Worm (Caenorhabditis elegans) whole organism, L1 larva: ENCODE results near the gene C45G9.10.

Experiments used
- C16A3.4 ChIP-seq: fragments of 150-350 bp; optimal IDR thresholded peaks from 2 replicates; lab custom pipeline; 2014; ENCODE audit warnings: missing biosample characterization, missing genetic modification characterization
- C34B4.2 ChIP-seq: sonication (generic microtip); optimal IDR thresholded peaks from 2 replicates; lab custom pipeline; 2017; ENCODE audit warnings: mild to moderate bottlenecking, missing genetic modification characterization, missing compliant biosample characterization
- F16B12.6 ChIP-seq: fragments of 150-350 bp; optimal IDR thresholded peaks from 2 replicates; lab custom pipeline; 2014; ENCODE audit warnings: missing biosample characterization, missing genetic modification characterization
- aha-1 ChIP-seq: fragments of 150-350 bp; optimal IDR thresholded peaks from 2 replicates; lab custom pipeline; 2014; ENCODE audit warnings: missing biosample characterization, missing genetic modification characterization
- aly-2 ChIP-seq: fragments of 150-350 bp; optimal IDR thresholded peaks from 2 replicates; lab custom pipeline; 2014; ENCODE audit warnings: missing biosample characterization, missing genetic modification characterization
- ceh-63 ChIP-seq: fragments of 200-800 bp; sonication (Bioruptor generic); optimal IDR thresholded peaks from 2 replicates; lab custom pipeline; 2018; ENCODE audit warnings: mild to moderate bottlenecking, missing genetic modification characterization, missing compliant biosample characterization
- ceh-88 ChIP-seq: fragments of 200-800 bp; sonication (Bioruptor generic); IDR thresholded peaks from 2 replicates; pipeline ENCODE4 v1.3.6; 2022; ENCODE audit warnings: missing genetic modification characterization, missing compliant biosample characterization
- ceh-90 ChIP-seq: sonication (generic microtip); optimal IDR thresholded peaks from 2 replicates; lab custom pipeline; 2016; ENCODE audit warnings: missing genetic modification characterization, missing compliant biosample characterization
- dsc-1 ChIP-seq: sonication (generic microtip); optimal IDR thresholded peaks from 2 replicates; lab custom pipeline; 2016; ENCODE audit warnings: mild to moderate bottlenecking, missing genetic modification characterization, missing compliant biosample characterization
- efl-1 ChIP-seq, 4 experiments: fragments of 150-350 bp; optimal IDR thresholded peaks in 3 of 4; peaks in 1 of 4; 1 replicate in 1 of 4; 2 replicates in 3 of 4; lab custom pipeline; 2014; ENCODE audit warnings: missing biosample characterization in 2 of 4, missing genetic modification characterization in 2 of 4, missing genetic modification reagents in 2 of 4
- egl-13 ChIP-seq: sonication (generic microtip); optimal IDR thresholded peaks from 2 replicates; lab custom pipeline; 2016; ENCODE audit warnings: missing genotype, missing genetic modification reagents, missing genetic modification characterization, missing compliant biosample characterization
- egl-27 ChIP-seq, 2 experiments: fragments of 150-350 bp in 1 of 2; sonication (generic microtip); optimal IDR thresholded peaks; 3 replicates each; lab custom pipeline; 2017 to 2018; ENCODE audit warnings: missing biosample characterization in 2 of 2, missing genetic modification characterization in 2 of 2, missing genetic modification reagents in 2 of 2
- elt-2 ChIP-seq: sonication (generic microtip); optimal IDR thresholded peaks from 2 replicates; lab custom pipeline; 2016; ENCODE audit warnings: missing genetic modification characterization, mild to moderate bottlenecking, inconsistent platforms, missing compliant biosample characterization, missing genetic modification reagents
- elt-3 ChIP-seq, 6 experiments: fragments of 150-350 bp in 1 of 6; sonication (generic microtip); optimal IDR thresholded peaks; 2 replicates each; lab custom pipeline; 2017 to 2018; ENCODE audit warnings: missing biosample characterization in 6 of 6, missing genetic modification characterization in 6 of 6, inconsistent platforms in 1 of 6
- ets-5 ChIP-seq: fragments of 200-800 bp; sonication (Bioruptor generic); IDR thresholded peaks from 2 replicates; pipeline ENCODE4 v1.3.6; 2022; ENCODE audit warnings: missing genetic modification characterization, missing compliant biosample characterization
- fkh-10 ChIP-seq: sonication (generic microtip); optimal IDR thresholded peaks from 2 replicates; lab custom pipeline; 2017; ENCODE audit warnings: missing biosample characterization, missing genetic modification reagents, missing genetic modification characterization
- fkh-8 ChIP-seq: sonication (generic microtip); optimal IDR thresholded peaks from 2 replicates; lab custom pipeline; 2016; ENCODE audit warnings: mild to moderate bottlenecking, missing genetic modification characterization, missing compliant biosample characterization
- grh-1 ChIP-seq: fragments of 200-800 bp; sonication (Bioruptor generic); IDR thresholded peaks from 2 replicates; pipeline ENCODE4 v1.3.6; 2022; ENCODE audit warnings: missing genetic modification reagents, missing genetic modification characterization, missing compliant biosample characterization
- hlh-4 ChIP-seq: sonication (generic microtip); optimal IDR thresholded peaks from 2 replicates; lab custom pipeline; 2016; ENCODE audit warnings: mild to moderate bottlenecking, missing genetic modification characterization, missing compliant biosample characterization
- hpl-2 ChIP-seq: fragments of 150-350 bp; optimal IDR thresholded peaks from 2 replicates; lab custom pipeline; 2014; ENCODE audit warnings: missing biosample characterization, missing genetic modification reagents, missing genetic modification characterization
- irx-1 ChIP-seq: sonication (generic microtip); optimal IDR thresholded peaks from 2 replicates; lab custom pipeline; 2016; ENCODE audit warnings: missing genetic modification characterization, missing compliant biosample characterization
- isw-1 ChIP-seq: fragments of 200-800 bp; sonication (Bioruptor generic); IDR thresholded peaks from 2 replicates; pipeline ENCODE4 v1.3.6; 2022; ENCODE audit warnings: missing genetic modification characterization, missing compliant biosample characterization
- jun-1 ChIP-seq: fragments of 150-350 bp; optimal IDR thresholded peaks from 2 replicates; lab custom pipeline; 2014; ENCODE audit warnings: missing biosample characterization, missing genetic modification reagents, missing genetic modification characterization
- lin-13 ChIP-seq: fragments of 150-350 bp; optimal IDR thresholded peaks from 2 replicates; lab custom pipeline; 2014; ENCODE audit warnings: missing biosample characterization, missing genetic modification reagents, missing genetic modification characterization
- lin-15B ChIP-seq: fragments of 150-350 bp; sonication (generic microtip); optimal IDR thresholded peaks from 3 replicates; lab custom pipeline; 2014; ENCODE audit warnings: missing biosample characterization, missing genetic modification characterization
- lin-39 ChIP-seq: fragments of 150-350 bp; optimal IDR thresholded peaks from 2 replicates; lab custom pipeline; 2014; ENCODE audit warnings: missing biosample characterization, missing genetic modification reagents, missing genetic modification characterization
- lsy-2 ChIP-seq, 2 experiments: fragments of 150-350 bp; optimal IDR thresholded peaks; 2 replicates each; lab custom pipeline; 2014; ENCODE audit warnings: missing biosample characterization in 2 of 2, missing genetic modification characterization in 2 of 2
- mab-9 ChIP-seq: fragments of 200-800 bp; sonication (Bioruptor generic); IDR thresholded peaks from 2 replicates; pipeline ENCODE4 v1.3.6; 2022; ENCODE audit warnings: missing genetic modification reagents, missing genetic modification characterization, missing compliant biosample characterization
- mdl-1 ChIP-seq, 2 experiments: fragments of 150-350 bp; optimal IDR thresholded peaks; 2 replicates each; lab custom pipeline; 2014 to 2017; ENCODE audit warnings: missing biosample characterization in 2 of 2, missing genetic modification characterization in 2 of 2, inconsistent platforms in 1 of 2
- mef-2 ChIP-seq: fragments of 150-350 bp; optimal IDR thresholded peaks from 2 replicates; lab custom pipeline; 2014; ENCODE audit warnings: missing biosample characterization, missing genetic modification characterization
- mep-1 ChIP-seq: fragments of 150-350 bp; optimal IDR thresholded peaks from 2 replicates; lab custom pipeline; 2014; ENCODE audit warnings: missing biosample characterization, missing genetic modification characterization
- nhr-20 ChIP-seq: sonication (generic microtip); optimal IDR thresholded peaks from 2 replicates; lab custom pipeline; 2016; ENCODE audit warnings: mild to moderate bottlenecking, missing genetic modification characterization, missing compliant biosample characterization
- nhr-28 ChIP-seq: fragments of 150-350 bp; optimal IDR thresholded peaks from 2 replicates; lab custom pipeline; 2014; ENCODE audit warnings: missing biosample characterization, missing genetic modification characterization
- nhr-47 ChIP-seq: sonication (generic microtip); optimal IDR thresholded peaks from 2 replicates; lab custom pipeline; 2016; ENCODE audit warnings: mild to moderate bottlenecking, missing genetic modification characterization, moderate library complexity, missing compliant biosample characterization
- nhr-77 ChIP-seq: fragments of 150-350 bp; optimal IDR thresholded peaks from 2 replicates; lab custom pipeline; 2014; ENCODE audit warnings: missing biosample characterization, missing genetic modification characterization
- pax-3 ChIP-seq: fragments of 200-800 bp; sonication (Bioruptor generic); optimal IDR thresholded peaks from 2 replicates; lab custom pipeline; 2018; ENCODE audit warnings: mild to moderate bottlenecking, missing genetic modification characterization, moderate library complexity, missing compliant biosample characterization
- rnt-1 ChIP-seq: sonication (generic microtip); optimal IDR thresholded peaks from 2 replicates; lab custom pipeline; 2016; ENCODE audit warnings: mild to moderate bottlenecking, missing genetic modification characterization, moderate library complexity, missing compliant biosample characterization
- snpc-4 ChIP-seq: fragments of 150-350 bp; optimal IDR thresholded peaks from 2 replicates; lab custom pipeline; 2014; ENCODE audit warnings: missing biosample characterization, missing genetic modification characterization
- sox-4 ChIP-seq: sonication (generic microtip); optimal IDR thresholded peaks from 2 replicates; lab custom pipeline; 2016; ENCODE audit warnings: missing genetic modification characterization, missing compliant biosample characterization
- sup-37 ChIP-seq: fragments of 200-800 bp; sonication (Bioruptor generic); optimal IDR thresholded peaks from 2 replicates; lab custom pipeline; 2018; ENCODE audit warnings: mild to moderate bottlenecking, missing genetic modification characterization, missing compliant biosample characterization
- tlp-1 ChIP-seq: fragments of 150-350 bp; optimal IDR thresholded peaks from 2 replicates; lab custom pipeline; 2014; ENCODE audit warnings: missing biosample characterization, missing genetic modification characterization
- unc-130 ChIP-seq: fragments of 150-350 bp; optimal IDR thresholded peaks from 2 replicates; lab custom pipeline; 2017; ENCODE audit warnings: missing biosample characterization, missing genetic modification characterization, inconsistent platforms
- unc-98 ChIP-seq: fragments of 200-800 bp; sonication (Bioruptor generic); IDR thresholded peaks from 2 replicates; pipeline ENCODE4 v1.3.6; 2022; ENCODE audit warnings: missing genetic modification characterization, missing compliant biosample characterization
- zip-4 ChIP-seq: fragments of 200-800 bp; sonication (Bioruptor generic); optimal IDR thresholded peaks from 2 replicates; lab custom pipeline; 2018; ENCODE audit warnings: mild to moderate bottlenecking, missing genetic modification characterization, moderate library complexity, missing compliant biosample characterization
- ztf-11 ChIP-seq, 2 experiments: sonication (generic microtip); optimal IDR thresholded peaks; 2 replicates each; lab custom pipeline; 2016 to 2017; ENCODE audit warnings: missing genetic modification characterization in 2 of 2, missing biosample characterization in 1 of 2, missing compliant biosample characterization in 1 of 2

Gene C45G9.10

ce11 chrIII:5047175-5047574, 14.5 kb downstream of the C45G9.10 start, which contains the start of gene txbp-3 (continued):
- TF ChIP-seq rnt-1 (tag; lab: Kevin White, UChicago) (peak; percentile 21), aly-2 (tag; lab: Kevin White, UChicago) (no peak), snpc-4 (tag; lab: Kevin White, UChicago) (no peak), hpl-2 (GFP tag; lab: Kevin White, UChicago) (no peak), nhr-20 (tag; lab: Kevin White, UChicago) (peak; percentile 9), jun-1 (no peak), egl-13 (tag; lab: Kevin White, UChicago) (no peak), mep-1 (tag; lab: Kevin White, UChicago) (peak; percentile 81), sox-4 (tag; lab: Kevin White, UChicago) (no peak), tlp-1 (tag; lab: Kevin White, UChicago) (no peak), lin-39 (tag; lab: Kevin White, UChicago) (no peak), fkh-10 (GFP tag; lab: Kevin White, UChicago) (no peak), nhr-77 (tag; lab: Kevin White, UChicago) (no peak), C16A3.4 (tag; lab: Kevin White, UChicago) (peak; percentile 9), C34B4.2 (tag; lab: Kevin White, UChicago) (no peak), hlh-4 (tag; lab: Kevin White, UChicago) (no peak), zip-4 (no peak), mab-9 (no peak), aha-1 (tag; lab: Kevin White, UChicago) (no peak), ceh-88 (GFP tag; lab: Robert Waterston, UW) (no peak), elt-2 (peak; percentile 18), unc-130 (tag; lab: Kevin White, UChicago) (no peak), egl-27 (tag; optimal IDR thresholded peaks at IDR 0.05; lab: Kevin White, UChicago) (no peak), ets-5 (GFP tag; lab: Robert Waterston, UW) (no peak), dsc-1 (no peak), pax-3 (tag; lab: Kevin White, UChicago) (no peak), sup-37 (GFP tag; lab: Kevin White, UChicago) (no peak), irx-1 (tag; lab: Kevin White, UChicago) (peak; percentile 20), mef-2 (no peak), lin-13 (peak; percentile 12), nhr-47 (tag; lab: Kevin White, UChicago) (peak; percentile 17), nhr-28 (tag; lab: Kevin White, UChicago) (no peak), ztf-11 (tag; optimal IDR thresholded peaks at IDR 0.05; lab: Kevin White, UChicago) (no peak), mdl-1 (tag; optimal IDR thresholded peaks at IDR 0.05; lab: Kevin White, UChicago) (no peak), fkh-8 (tag; lab: Kevin White, UChicago) (peak; percentile 23), F16B12.6 (tag; lab: Kevin White, UChicago) (no peak)

ce11 chrIII:5044709-5045108, 17.0 kb downstream of the C45G9.10 start, which contains the start of gene C45G9.14:
TSS of gene C45G9.14 (plus strand) at chrIII:5045009.
- TF ChIP-seq pax-3 (tag; lab: Kevin White, UChicago) (no peak), efl-1 (optimal IDR thresholded peaks at IDR 0.05; lab: Kevin White, UChicago) (no peak), efl-1 (GFP tag; optimal IDR thresholded peaks at IDR 0.05 in 1 of 2; lab: Kevin White, UChicago) (peak in 1 of 2 experiments; percentile 47), ceh-63 (peak; percentile 6)

DNA sequence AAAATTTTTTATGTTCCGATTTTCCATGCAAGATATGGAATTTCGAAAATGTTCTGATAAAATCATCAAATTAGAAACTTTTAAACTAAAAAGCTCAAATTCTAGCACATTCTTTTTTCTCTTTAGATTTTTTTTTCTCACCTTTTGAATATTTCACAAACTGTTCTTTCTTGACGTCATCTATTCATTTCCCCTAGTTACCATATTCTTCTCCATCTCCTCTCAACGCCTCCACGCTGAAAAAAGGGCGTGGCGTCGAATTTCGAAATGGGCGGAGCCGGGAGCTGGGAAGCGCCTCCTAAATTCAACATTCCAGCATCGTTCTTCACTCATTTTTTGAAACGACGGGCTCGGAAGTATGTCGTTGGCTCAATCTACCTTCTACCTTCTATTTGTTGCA, 19.6 kb downstream of the C45G9.10 start, which contains the start of gene nlp-43:
Gene nlp-43 (plus strand): TSS at position 301 of the 400 bp plus-strand sequence.
- TF ChIP-seq unc-98 (GFP tag; lab: Robert Waterston, UW) (no peak), lin-15B (no peak), elt-3 (tag; optimal IDR thresholded peaks at IDR 0.05; lab: Kevin White, UChicago) (no peak), snpc-4 (tag; lab: Kevin White, UChicago) (no peak), sox-4 (tag; lab: Kevin White, UChicago) (no peak), hpl-2 (GFP tag; lab: Kevin White, UChicago) (no peak), isw-1 (GFP tag; lab: Robert Waterston, UW) (no peak), hlh-4 (tag; lab: Kevin White, UChicago) (no peak), ztf-11 (tag; optimal IDR thresholded peaks at IDR 0.05; lab: Kevin White, UChicago) (no peak), ceh-90 (tag; lab: Kevin White, UChicago) (no peak), lsy-2 (tag; optimal IDR thresholded peaks at IDR 0.05; lab: Kevin White, UChicago) (no peak), ceh-88 (GFP tag; lab: Robert Waterston, UW) (no peak), egl-27 (tag; optimal IDR thresholded peaks at IDR 0.05; lab: Kevin White, UChicago) (no peak), grh-1 (GFP tag; lab: Robert Waterston, UW) (no peak), jun-1 (no peak), mef-2 (no peak), ets-5 (GFP tag; lab: Robert Waterston, UW) (no peak), lin-39 (tag; lab: Kevin White, UChicago) (no peak), ceh-63 (no peak)
- TF ChIP-seq, all 84 proteins: peak for 0
